Fruit fly (Drosophila melanogaster) whole organism, prepupa: Measurements from ENCODE around the gene g.

Experiments used
- Blimp-1 ChIP-seq: fragments of 200-800 bp; sonication (Bioruptor generic); optimal IDR thresholded peaks from 3 replicates; lab custom pipeline; 2017; ENCODE audit warnings: missing biosample characterization, missing genetic modification characterization, mild to moderate bottlenecking, moderate library complexity, missing genetic modification reagents
- CG10631 ChIP-seq: fragments of 200-800 bp; sonication (Bioruptor generic); optimal IDR thresholded peaks from 2 replicates; lab custom pipeline; 2016; ENCODE audit warnings: missing biosample characterization, missing genetic modification characterization
- CG10669 ChIP-seq: fragments of 200-800 bp; sonication (Bioruptor generic); optimal IDR thresholded peaks from 3 replicates; lab custom pipeline; 2018; ENCODE audit warnings: missing biosample characterization, mild to moderate bottlenecking, missing genetic modification characterization, moderate library complexity
- CG11762 ChIP-seq: fragments of 200-800 bp; sonication (Bioruptor generic); optimal IDR thresholded peaks from 3 replicates; lab custom pipeline; 2016; ENCODE audit warnings: missing biosample characterization, missing genetic modification characterization; ENCODE audit not compliant: insufficient read depth
- CG11902 ChIP-seq: fragments of 200-800 bp; sonication (Bioruptor generic); optimal IDR thresholded peaks from 3 replicates; lab custom pipeline; 2016; ENCODE audit warnings: missing biosample characterization, missing genetic modification characterization
- CG15336 ChIP-seq: fragments of 200-800 bp; sonication (Bioruptor generic); IDR thresholded peaks from 2 replicates; pipeline ENCODE4 v1.3.6; 2022; ENCODE audit warnings: missing biosample characterization, missing genetic modification characterization
- CG1621 ChIP-seq: fragments of 200-800 bp; sonication (Bioruptor generic); optimal IDR thresholded peaks from 3 replicates; lab custom pipeline; 2018; ENCODE audit warnings: missing biosample characterization, mild to moderate bottlenecking, missing genetic modification characterization
- CG32006 ChIP-seq: fragments of 200-800 bp; sonication (Bioruptor generic); optimal IDR thresholded peaks from 3 replicates; lab custom pipeline; 2017; ENCODE audit warnings: missing biosample characterization, mild to moderate bottlenecking, missing genetic modification characterization
- CG4318 ChIP-seq: fragments of 200-800 bp; sonication (Bioruptor generic); optimal IDR thresholded peaks from 3 replicates; lab custom pipeline; 2017; ENCODE audit warnings: missing biosample characterization, mild to moderate bottlenecking, missing genetic modification characterization
- CG6163 ChIP-seq: fragments of 200-800 bp; sonication (Bioruptor generic); IDR thresholded peaks from 3 replicates; pipeline ENCODE4 v1.3.6; 2022; ENCODE audit warnings: missing biosample characterization, missing genetic modification characterization
- CG6276 ChIP-seq: fragments of 200-800 bp; sonication (Bioruptor generic); optimal IDR thresholded peaks from 2 replicates; lab custom pipeline; 2017; ENCODE audit warnings: missing biosample characterization, mild to moderate bottlenecking, missing genetic modification characterization
- CG6808 ChIP-seq: fragments of 200-800 bp; sonication (Bioruptor generic); optimal IDR thresholded peaks from 3 replicates; lab custom pipeline; 2017; ENCODE audit warnings: missing biosample characterization, missing genetic modification characterization, mild to moderate bottlenecking, moderate library complexity, missing genetic modification reagents
- CG7368 ChIP-seq: fragments of 200-800 bp; sonication (Bioruptor generic); optimal IDR thresholded peaks from 3 replicates; lab custom pipeline; 2016; ENCODE audit warnings: missing biosample characterization, missing genetic modification characterization
- CG8319 ChIP-seq: fragments of 200-800 bp; sonication (Bioruptor generic); optimal IDR thresholded peaks from 3 replicates; lab custom pipeline; 2016; ENCODE audit warnings: missing biosample characterization, missing genetic modification characterization
- CG8632 ChIP-seq: fragments of 200-800 bp; sonication (Bioruptor generic); optimal IDR thresholded peaks from 3 replicates; lab custom pipeline; 2016; ENCODE audit warnings: missing biosample characterization, missing genetic modification characterization
- CG9139 ChIP-seq: fragments of 200-800 bp; sonication (Bioruptor generic); optimal IDR thresholded peaks from 3 replicates; lab custom pipeline; 2017; ENCODE audit warnings: missing biosample characterization, mild to moderate bottlenecking, missing genetic modification characterization
- Eip75B ChIP-seq: fragments of 200-800 bp; sonication (Bioruptor generic); optimal IDR thresholded peaks from 3 replicates; lab custom pipeline; 2016; ENCODE audit warnings: missing biosample characterization, missing genetic modification characterization
- Eip78C ChIP-seq: fragments of 200-800 bp; sonication (Bioruptor generic); peaks from one replicate; lab custom pipeline; 2016; ENCODE audit warnings: missing biosample characterization, missing genetic modification characterization
- Eip93F ChIP-seq: fragments of 200-800 bp; sonication (Bioruptor generic); optimal IDR thresholded peaks from 2 replicates; lab custom pipeline; 2016; ENCODE audit warnings: missing biosample characterization, mild to moderate bottlenecking, missing genetic modification characterization
- Ets21C ChIP-seq: fragments of 200-800 bp; sonication (Bioruptor generic); optimal IDR thresholded peaks from 3 replicates; lab custom pipeline; 2016; ENCODE audit warnings: missing biosample characterization, missing genetic modification characterization
- Ets96B ChIP-seq: fragments of 200-800 bp; optimal IDR thresholded peaks from 2 replicates; lab custom pipeline; 2019; ENCODE audit warnings: missing biosample characterization, mild to moderate bottlenecking, missing genetic modification characterization, moderate library complexity
- Gug ChIP-seq: fragments of 200-800 bp; sonication (Bioruptor generic); IDR thresholded peaks from 2 replicates; pipeline ENCODE4 v1.3.6; 2022; ENCODE audit warnings: missing biosample characterization, missing genetic modification characterization
- Hr38 ChIP-seq: sonication (Bioruptor generic); optimal IDR thresholded peaks from 2 replicates; lab custom pipeline; 2016; ENCODE audit warnings: missing biosample characterization, missing genetic modification characterization
- Hr39 ChIP-seq: fragments of 200-800 bp; sonication (Bioruptor generic); optimal IDR thresholded peaks from 2 replicates; lab custom pipeline; 2016; ENCODE audit warnings: missing biosample characterization, missing genetic modification characterization
- Hr4 ChIP-seq: fragments of 200-800 bp; sonication (Bioruptor generic); optimal IDR thresholded peaks from 3 replicates; lab custom pipeline; 2016; ENCODE audit warnings: missing biosample characterization, missing genetic modification characterization
- Lpt ChIP-seq: fragments of 200-800 bp; sonication (Bioruptor generic); optimal IDR thresholded peaks from 3 replicates; lab custom pipeline; 2016; ENCODE audit warnings: missing biosample characterization, missing genetic modification characterization
- Met ChIP-seq: fragments of 200-800 bp; sonication (Bioruptor generic); optimal IDR thresholded peaks from 3 replicates; lab custom pipeline; 2016; ENCODE audit warnings: missing biosample characterization, missing genetic modification characterization
- OdsH ChIP-seq: fragments of 200-800 bp; sonication (Bioruptor generic); optimal IDR thresholded peaks from 3 replicates; lab custom pipeline; 2016; ENCODE audit warnings: missing biosample characterization, missing genetic modification characterization
- Smox ChIP-seq: fragments of 200-800 bp; sonication (Bioruptor generic); optimal IDR thresholded peaks from 3 replicates; lab custom pipeline; 2016; ENCODE audit warnings: missing biosample characterization, missing genetic modification characterization
- Sox102F ChIP-seq: fragments of 200-800 bp; sonication (Bioruptor generic); optimal IDR thresholded peaks from 2 replicates; lab custom pipeline; 2016; ENCODE audit warnings: missing biosample characterization, mild to moderate bottlenecking, missing genetic modification characterization
- achi ChIP-seq: fragments of 200-800 bp; sonication (Bioruptor generic); optimal IDR thresholded peaks from 3 replicates; lab custom pipeline; 2016; ENCODE audit warnings: missing biosample characterization, missing genetic modification characterization
- cyc ChIP-seq: fragments of 200-800 bp; sonication (Bioruptor generic); optimal IDR thresholded peaks from 3 replicates; lab custom pipeline; 2016; ENCODE audit warnings: missing biosample characterization, missing genetic modification characterization
- esn ChIP-seq: fragments of 200-800 bp; sonication (Bioruptor generic); optimal IDR thresholded peaks from 2 replicates; lab custom pipeline; 2016; ENCODE audit warnings: missing biosample characterization, mild to moderate bottlenecking, missing genetic modification characterization, moderate library complexity
- fd59A ChIP-seq: fragments of 200-800 bp; sonication (Bioruptor generic); optimal IDR thresholded peaks from 2 replicates; lab custom pipeline; 2017; ENCODE audit warnings: missing biosample characterization, mild to moderate bottlenecking, missing genetic modification characterization, missing genetic modification reagents
- fd85E ChIP-seq: fragments of 200-800 bp; sonication (Bioruptor generic); optimal IDR thresholded peaks from 3 replicates; lab custom pipeline; 2016; ENCODE audit warnings: missing biosample characterization, missing genetic modification characterization
- net ChIP-seq: fragments of 200-800 bp; sonication (Bioruptor generic); optimal IDR thresholded peaks from 3 replicates; lab custom pipeline; 2016; ENCODE audit warnings: missing biosample characterization, missing genetic modification characterization
- pdm3 ChIP-seq: fragments of 200-800 bp; sonication (Bioruptor generic); optimal IDR thresholded peaks from 3 replicates; lab custom pipeline; 2016; ENCODE audit warnings: missing biosample characterization, missing genetic modification characterization
- salr ChIP-seq, 2 experiments: fragments of 200-800 bp; sonication (Bioruptor generic); optimal IDR thresholded peaks; 3 replicates each; lab custom pipeline; 2016 to 2018; ENCODE audit warnings: missing biosample characterization in 2 of 2, missing genetic modification characterization in 2 of 2, mild to moderate bottlenecking in 1 of 2
- spab ChIP-seq: fragments of 200-800 bp; sonication (Bioruptor generic); optimal IDR thresholded peaks from 2 replicates; lab custom pipeline; 2017; ENCODE audit warnings: missing biosample characterization, mild to moderate bottlenecking, missing genetic modification characterization, missing genetic modification reagents
- ss ChIP-seq, 2 experiments: fragments of 200-800 bp; sonication (Bioruptor generic); optimal IDR thresholded peaks; 2 replicates in 1 of 2; 3 replicates in 1 of 2; lab custom pipeline; 2017 to 2018; ENCODE audit warnings: mild to moderate bottlenecking in 2 of 2, missing biosample characterization in 2 of 2, missing genetic modification characterization in 2 of 2, moderate library complexity in 1 of 2
- svp ChIP-seq: fragments of 200-800 bp; sonication (Bioruptor generic); peaks from one replicate; lab custom pipeline; 2016; ENCODE audit warnings: missing biosample characterization, missing genetic modification characterization
- vri ChIP-seq: fragments of 200-800 bp; sonication (Bioruptor generic); optimal IDR thresholded peaks from 3 replicates; lab custom pipeline; 2016; ENCODE audit warnings: missing biosample characterization, mild to moderate bottlenecking, missing genetic modification characterization

The g gene

dm6 chrX:13679565-13679964 lies 56.5 kb downstream of the g start (continued):
- TF ChIP-seq Eip93F, result no peak
- peak; percentile 32 for TF ChIP-seq CG11902
- peak; percentile 38 for TF ChIP-seq fd59A (GFP tag; lab: Kevin White, UChicago)
- peak; percentile 79 for TF ChIP-seq esn (GFP tag; lab: Kevin White, UChicago)
- peak; percentile 34 for TF ChIP-seq Ets96B
- peak; percentile 62; the same call in 2 of the 3 replicates for TF ChIP-seq CG6163
- TF ChIP-seq CG11762 (GFP tag; lab: Kevin White, UChicago), result peak; percentile 59
- peak; percentile 85 for TF ChIP-seq Eip78C (GFP tag; lab: Kevin White, UChicago)
- peak; percentile 64 for TF ChIP-seq OdsH (GFP tag; lab: Kevin White, UChicago)
- peak; percentile 60 for TF ChIP-seq achi (GFP tag; lab: Kevin White, UChicago)
- TF ChIP-seq CG6808 (GFP tag; lab: Kevin White, UChicago), result peak; percentile 38
- peak; percentile 69 for TF ChIP-seq Smox (GFP tag; lab: Kevin White, UChicago)
- TF ChIP-seq CG32006 (GFP tag; lab: Kevin White, UChicago), result peak; percentile 64
- peak; percentile 64 for TF ChIP-seq Hr39 (GFP tag; lab: Kevin White, UChicago)
- no peak for TF ChIP-seq CG9139 (GFP tag; lab: Kevin White, UChicago)
- TF ChIP-seq CG8632, result peak; percentile 76
- TF ChIP-seq CG10669 (GFP tag; lab: Kevin White, UChicago), result peak; percentile 50
- TF ChIP-seq Eip75B (GFP tag; lab: Kevin White, UChicago), result peak; percentile 75
- TF ChIP-seq Ets21C (GFP tag; lab: Kevin White, UChicago), result peak; percentile 48
- peak; percentile 65 for TF ChIP-seq CG10631 (GFP tag; lab: Kevin White, UChicago)
- TF ChIP-seq vri (GFP tag; lab: Kevin White, UChicago), result peak; percentile 59
- TF ChIP-seq pdm3 (GFP tag; lab: Kevin White, UChicago), result peak; percentile 71
- TF ChIP-seq fd85E (GFP tag; lab: Kevin White, UChicago), result no peak
- TF ChIP-seq Met, result peak; percentile 76
- TF ChIP-seq Hr38, result no peak
- TF ChIP-seq cyc (GFP tag; lab: Kevin White, UChicago), result peak; percentile 48
- TF ChIP-seq CG6276 (GFP tag; lab: Kevin White, UChicago), result peak; percentile 47
- peak; percentile 27 for TF ChIP-seq spab (GFP tag; lab: Kevin White, UChicago)
- 0 out of 2 replicates have a peak, but pooled peaks have one; percentile 24 for TF ChIP-seq Gug (GFP tag; lab: Robert Waterston, UW)
- peak; percentile 67 for TF ChIP-seq Sox102F (GFP tag; lab: Kevin White, UChicago)
- peak; percentile 6 for TF ChIP-seq CG7368 (GFP tag; lab: Kevin White, UChicago)
- TF ChIP-seq Hr4 (GFP tag; lab: Kevin White, UChicago), result peak; percentile 58
- TF ChIP-seq CG15336 (GFP tag; lab: Robert Waterston, UW), result peak; percentile 71
- TF ChIP-seq Lpt, result peak; percentile 32
- no peak for TF ChIP-seq CG1621
- TF ChIP-seq ss (GFP tag; optimal IDR thresholded peaks at IDR 0.05; lab: Kevin White, UChicago), result peak in 1 of 2 experiments; percentile 40
- no peak for TF ChIP-seq Blimp-1 (GFP tag; lab: Kevin White, UChicago)
- TF ChIP-seq net (GFP tag; lab: Kevin White, UChicago), result peak; percentile 50

dm6 chrX:13677970-13678490 lies 58.0 kb downstream of the g start:
- TF ChIP-seq esn (GFP tag; lab: Kevin White, UChicago) (no peak), cyc (GFP tag; lab: Kevin White, UChicago) (no peak), salr (GFP tag; optimal IDR thresholded peaks at IDR 0.05; lab: Kevin White, UChicago) (no peak), vri (GFP tag; lab: Kevin White, UChicago) (peak; percentile 49), Hr39 (GFP tag; lab: Kevin White, UChicago) (no peak), CG4318 (GFP tag; lab: Kevin White, UChicago) (no peak), fd85E (GFP tag; lab: Kevin White, UChicago) (no peak), CG8319 (GFP tag; lab: Kevin White, UChicago) (no peak), Blimp-1 (GFP tag; lab: Kevin White, UChicago) (no peak), Gug (GFP tag; lab: Robert Waterston, UW) (no peak), svp (GFP tag; lab: Kevin White, UChicago) (peak; percentile 67), Ets21C (GFP tag; lab: Kevin White, UChicago) (no peak)
- TF ChIP-seq, all 60 proteins: peak for 2
